Worm (Caenorhabditis elegans): ENCODE data around the gene tag-123.
A peak's percentile ranks its signal among the peaks of the same experiment; 100 is the strongest.

Gene tag-123

ce11 chrX:8460958-8461357 is 39.1 kb upstream of the tag-123 start:
- TF ChIP-seq nhr-11 (tag; optimal IDR thresholded peaks at IDR 0.05): no peak
- TF ChIP-seq nhr-25 (tag; optimal IDR thresholded peaks at IDR 0.05): no peak
- TF ChIP-seq nhr-28 (tag; optimal IDR thresholded peaks at IDR 0.05): no peak
- no peak for TF ChIP-seq ceh-16 (tag; optimal IDR thresholded peaks at IDR 0.05)
- no peak for TF ChIP-seq fos-1 (tag; optimal IDR thresholded peaks at IDR 0.05)
- TF ChIP-seq hmg-11 (tag; optimal IDR thresholded peaks at IDR 0.05): no peak
- no peak for TF ChIP-seq fkh-2 (tag; optimal IDR thresholded peaks at IDR 0.05)
- TF ChIP-seq zag-1 (tag; optimal IDR thresholded peaks at IDR 0.05): no peak
- TF ChIP-seq mdl-1 (tag; optimal IDR thresholded peaks at IDR 0.05): no peak
- no peak for TF ChIP-seq elt-1 (tag; optimal IDR thresholded peaks at IDR 0.05)
- TF ChIP-seq ceh-82 (tag; optimal IDR thresholded peaks at IDR 0.05): no peak
- TF ChIP-seq ceh-28 (tag; optimal IDR thresholded peaks at IDR 0.05): no peak
- no peak for TF ChIP-seq egl-5 (tag; optimal IDR thresholded peaks at IDR 0.05)
- TF ChIP-seq lsy-12 (tag; optimal IDR thresholded peaks at IDR 0.05): no peak
- TF ChIP-seq R02D3.7 (tag; optimal IDR thresholded peaks at IDR 0.05): no peak

ce11 chrX:8459789-8460188 is 37.9 kb upstream of the tag-123 start:
- TF ChIP-seq nhr-76 (tag; optimal IDR thresholded peaks at IDR 0.05): no peak

ce11 chrX:8457314-8457713 is 35.5 kb upstream of the tag-123 start, which contains the start of gene F16F9.3:
Gene F16F9.3, plus strand, starts transcription at chrX:8457614.
- TF ChIP-seq ceh-28 (tag; optimal IDR thresholded peaks at IDR 0.05) (no peak), zag-1 (tag; optimal IDR thresholded peaks at IDR 0.05) (no peak), ceh-16 (tag; optimal IDR thresholded peaks at IDR 0.05) (no peak), nhr-25 (tag; optimal IDR thresholded peaks at IDR 0.05) (no peak), ama-1 (optimal IDR thresholded peaks at IDR 0.05) (no peak), fkh-10 (GFP tag; optimal IDR thresholded peaks at IDR 0.05) (no peak), unc-62 (GFP tag; optimal IDR thresholded peaks at IDR 0.05) (no peak), nhr-76 (tag; optimal IDR thresholded peaks at IDR 0.05) (no peak), lin-15B (tag; optimal IDR thresholded peaks at IDR 0.05) (no peak), elt-1 (tag; optimal IDR thresholded peaks at IDR 0.05) (no peak), skn-1 (tag; optimal IDR thresholded peaks at IDR 0.05) (no peak), nhr-28 (tag; optimal IDR thresholded peaks at IDR 0.05) (no peak), nfya-1 (tag; optimal IDR thresholded peaks at IDR 0.05; ENCODE audit: insufficient read depth) (no peak), ztf-4 (tag; optimal IDR thresholded peaks at IDR 0.05) (no peak), nhr-23 (tag; optimal IDR thresholded peaks at IDR 0.05) (no peak), elt-3 (tag; optimal IDR thresholded peaks at IDR 0.05) (no peak), hmg-11 (tag; optimal IDR thresholded peaks at IDR 0.05) (no peak), unc-39 (tag; optimal IDR thresholded peaks at IDR 0.05) (no peak)

- TF ChIP-seq elt-3 (tag; optimal IDR thresholded peaks at IDR 0.05) (peak in 1 of 3 experiments; percentile 65), nhr-11 (tag; optimal IDR thresholded peaks at IDR 0.05) (no peak), nhr-23 (tag; optimal IDR thresholded peaks at IDR 0.05) (peak; percentile 36), nhr-43 (tag; optimal IDR thresholded peaks at IDR 0.05; ENCODE audit: poor library complexity, severe bottlenecking) (no peak), ceh-28 (tag; optimal IDR thresholded peaks at IDR 0.05) (no peak)
Observed at ce11 chrX:8455590-8456166, 33.8 kb upstream of the tag-123 start, which contains the start of gene dpy-6. Gene dpy-6, minus strand, starts transcription at chrX:8455640.

- TF ChIP-seq nhr-77 (tag; optimal IDR thresholded peaks at IDR 0.05) (no peak), mml-1 (tag; optimal IDR thresholded peaks at IDR 0.05) (no peak), elt-2 (tag; optimal IDR thresholded peaks at IDR 0.05) (no peak), snpc-4 (tag; optimal IDR thresholded peaks at IDR 0.05) (no peak), zag-1 (tag; optimal IDR thresholded peaks at IDR 0.05) (no peak), eor-1 (tag; optimal IDR thresholded peaks at IDR 0.05) (no peak), mdl-1 (tag; optimal IDR thresholded peaks at IDR 0.05) (no peak), nhr-237 (tag; optimal IDR thresholded peaks at IDR 0.05) (no peak), fkh-2 (tag; optimal IDR thresholded peaks at IDR 0.05) (no peak), nhr-11 (tag; optimal IDR thresholded peaks at IDR 0.05) (no peak), nhr-76 (tag; optimal IDR thresholded peaks at IDR 0.05) (no peak), ztf-4 (tag; optimal IDR thresholded peaks at IDR 0.05) (no peak), ceh-16 (tag; optimal IDR thresholded peaks at IDR 0.05) (no peak), ceh-82 (tag; optimal IDR thresholded peaks at IDR 0.05) (no peak), elt-3 (tag; optimal IDR thresholded peaks at IDR 0.05) (no peak), pqm-1 (tag; optimal IDR thresholded peaks at IDR 0.05) (no peak), lin-39 (tag; optimal IDR thresholded peaks at IDR 0.05) (no peak), hmg-11 (tag; optimal IDR thresholded peaks at IDR 0.05) (no peak), aly-2 (tag; optimal IDR thresholded peaks at IDR 0.05) (no peak)
Observed at ce11 chrX:8446108-8446507, 24.3 kb upstream of the tag-123 start, which contains the start of gene F16F9.1. Gene F16F9.1, plus strand, starts transcription at chrX:8446408.

Data from whole organism, L3 larva.